Worm (Caenorhabditis elegans) whole organism, midembryonic: ENCODE results near the gene srt-41.

Experiments used
- flt-1 ChIP-seq: fragments of 200-800 bp; sonication (Bioruptor generic); IDR thresholded peaks from 2 replicates; pipeline ENCODE4 v1.3.6; 2022; ENCODE audit warnings: missing genetic modification characterization, missing compliant biosample characterization
- klf-2 ChIP-seq: fragments of 200-800 bp; sonication (Bioruptor generic); conservative IDR thresholded peaks from 2 replicates; pipeline ENCODE4 v1.3.6; 2022; ENCODE audit warnings: missing genetic modification reagents, missing genetic modification characterization, missing compliant biosample characterization
- ref-1 ChIP-seq: fragments of 200-800 bp; sonication (Bioruptor generic); conservative IDR thresholded peaks from 2 replicates; pipeline ENCODE4 v1.3.6; 2022; ENCODE audit warnings: missing genetic modification reagents, missing genetic modification characterization, missing compliant biosample characterization
- tab-1 ChIP-seq: fragments of 200-800 bp; sonication (Bioruptor generic); IDR thresholded peaks from 2 replicates; pipeline ENCODE4 v1.3.6; 2022; ENCODE audit warnings: missing genetic modification characterization, missing compliant biosample characterization

- TF ChIP-seq klf-2 (GFP tag; lab: Robert Waterston, UW), result no peak
- TF ChIP-seq tab-1, result no peak
- no peak for TF ChIP-seq flt-1
- TF ChIP-seq ref-1, result no peak
Measured at ce11 chrV:1774874-1775589, 27.9 kb downstream of the srt-41 start, which contains the start of gene F36H9.7.
